Worm (Caenorhabditis elegans): ENCODE data around the gene lyst-1.

- TF ChIP-seq ccch-3 (GFP tag; optimal IDR thresholded peaks at IDR 0.05) (no peak), Y53F4B.3 (GFP tag; IDR thresholded peaks at IDR 0.05) (no peak), snpc-4 (GFP tag; optimal IDR thresholded peaks at IDR 0.05) (no peak), snpc-4 (tag; optimal IDR thresholded peaks at IDR 0.05) (no peak)
These were observed 48.3 kb downstream of the lyst-1 start for ce11 chrX:12092621-12093020.
